Fruit fly (Drosophila melanogaster) whole organism, embryonic: ENCODE measurements around the gene CG5381.

ENCODE experiments used
- CG1024 ChIP-seq: fragments of 200-800 bp; sonication (Bioruptor generic); IDR thresholded peaks from 2 replicates; pipeline ENCODE4 v1.3.6; 2022; ENCODE audit warnings: missing biosample characterization, missing genetic modification characterization
- CG10267 ChIP-seq: fragments of 200-800 bp; sonication (Bioruptor generic); optimal IDR thresholded peaks from 2 replicates; lab custom pipeline; 2018; ENCODE audit warnings: missing biosample characterization, mild to moderate bottlenecking, missing genetic modification characterization, moderate library complexity
- CG10431 ChIP-seq: fragments of 200-800 bp; sonication (Bioruptor generic); optimal IDR thresholded peaks from 3 replicates; lab custom pipeline; 2018; ENCODE audit warnings: missing biosample characterization, mild to moderate bottlenecking, missing genetic modification characterization
- CG14441 ChIP-seq: fragments of 200-800 bp; sonication (Bioruptor generic); IDR thresholded peaks from 2 replicates; pipeline ENCODE4 v1.3.6; 2022; ENCODE audit warnings: missing biosample characterization, missing genetic modification characterization
- CG1603 ChIP-seq: fragments of 200-800 bp; sonication (Bioruptor generic); optimal IDR thresholded peaks from 2 replicates; lab custom pipeline; 2019; ENCODE audit warnings: missing biosample characterization, mild to moderate bottlenecking, missing genetic modification characterization, moderate library complexity
- CG17361 ChIP-seq: fragments of 200-800 bp; sonication (Bioruptor generic); IDR thresholded peaks from 3 replicates; pipeline ENCODE4 v1.3.6; 2022; ENCODE audit warnings: missing biosample characterization, missing genetic modification characterization
- CG2116 ChIP-seq: fragments of 200-800 bp; sonication (Bioruptor generic); optimal IDR thresholded peaks from 3 replicates; lab custom pipeline; 2018; ENCODE audit warnings: missing biosample characterization, mild to moderate bottlenecking, missing genetic modification characterization
- CG2120 ChIP-seq: fragments of 200-800 bp; sonication (Bioruptor generic); optimal IDR thresholded peaks from 3 replicates; lab custom pipeline; 2016; ENCODE audit warnings: missing biosample characterization, missing genetic modification characterization
- CG2129 ChIP-seq: fragments of 200-800 bp; sonication (Bioruptor generic); IDR thresholded peaks from 2 replicates; pipeline ENCODE4 v1.3.6; 2022; ENCODE audit warnings: missing biosample characterization, missing genetic modification characterization; ENCODE audit not compliant: partially characterized antibody
- CG2678 ChIP-seq: fragments of 200-800 bp; sonication (Bioruptor generic); optimal IDR thresholded peaks from 3 replicates; lab custom pipeline; 2019; ENCODE audit warnings: missing biosample characterization, mild to moderate bottlenecking, missing genetic modification characterization, moderate library complexity
- CG2712 ChIP-seq: fragments of 200-800 bp; optimal IDR thresholded peaks from 3 replicates; lab custom pipeline; 2019; ENCODE audit warnings: missing biosample characterization, mild to moderate bottlenecking, missing genetic modification characterization, moderate library complexity
- CG30020 ChIP-seq: fragments of 200-800 bp; optimal IDR thresholded peaks from 2 replicates; lab custom pipeline; 2019; ENCODE audit warnings: missing biosample characterization, mild to moderate bottlenecking, missing genetic modification characterization, moderate library complexity
- CG32532 ChIP-seq: fragments of 200-800 bp; sonication (Bioruptor generic); IDR thresholded peaks from 2 replicates; pipeline ENCODE4 v1.3.6; 2022; ENCODE audit warnings: missing biosample characterization, missing genetic modification characterization
- CG32767 ChIP-seq: fragments of 200-800 bp; sonication (Bioruptor generic); IDR thresholded peaks from 2 replicates; pipeline ENCODE4 v1.3.6; 2022; ENCODE audit warnings: missing biosample characterization, missing genetic modification characterization
- CG34224 ChIP-seq: fragments of 200-800 bp; sonication (Bioruptor generic); IDR thresholded peaks from 3 replicates; pipeline ENCODE4 v1.3.6; 2022; ENCODE audit warnings: missing biosample characterization, missing genetic modification characterization; ENCODE audit not compliant: partially characterized antibody
- CG34376 ChIP-seq: fragments of 200-800 bp; sonication (Bioruptor generic); optimal IDR thresholded peaks from 2 replicates; lab custom pipeline; 2018; ENCODE audit warnings: missing biosample characterization, mild to moderate bottlenecking, missing genetic modification characterization
- CG42726 ChIP-seq: fragments of 200-800 bp; sonication (Bioruptor generic); IDR thresholded peaks from 2 replicates; pipeline ENCODE4 v1.3.6; 2022; ENCODE audit warnings: missing biosample characterization, missing genetic modification characterization; ENCODE audit not compliant: partially characterized antibody
- CG6791 ChIP-seq: fragments of 200-800 bp; sonication (Bioruptor generic); IDR thresholded peaks from 3 replicates; pipeline ENCODE4 v1.3.6; 2022; ENCODE audit warnings: missing biosample characterization, missing genetic modification characterization; ENCODE audit not compliant: partially characterized antibody
- CG7372 ChIP-seq: fragments of 200-800 bp; sonication (Bioruptor generic); IDR thresholded peaks from 2 replicates; pipeline ENCODE4 v1.3.6; 2022; ENCODE audit warnings: missing biosample characterization, missing genetic modification characterization
- CG7963 ChIP-seq: fragments of 200-800 bp; sonication (Bioruptor generic); IDR thresholded peaks from 3 replicates; pipeline ENCODE4 v1.3.6; 2022; ENCODE audit warnings: missing biosample characterization, missing genetic modification characterization; ENCODE audit not compliant: partially characterized antibody
- CG8478 ChIP-seq: fragments of >200 bp; optimal IDR thresholded peaks from 2 replicates; lab custom pipeline; 2018
- CG9609 ChIP-seq: fragments of 200-800 bp; sonication (Bioruptor generic); optimal IDR thresholded peaks from 3 replicates; lab custom pipeline; 2016; ENCODE audit warnings: missing biosample characterization, missing genetic modification characterization
- CG9727 ChIP-seq: fragments of 200-800 bp; sonication (Bioruptor generic); optimal IDR thresholded peaks from 3 replicates; lab custom pipeline; 2017; ENCODE audit warnings: missing biosample characterization, mild to moderate bottlenecking, missing genetic modification characterization
- D19A ChIP-seq: fragments of 200-800 bp; optimal IDR thresholded peaks from 3 replicates; lab custom pipeline; 2019; ENCODE audit warnings: missing biosample characterization, mild to moderate bottlenecking, missing genetic modification characterization, moderate library complexity
- Elba2 ChIP-seq: fragments of 200-800 bp; sonication (Bioruptor generic); optimal IDR thresholded peaks from 3 replicates; lab custom pipeline; 2016; ENCODE audit warnings: missing biosample characterization, missing genetic modification characterization
- GATAe ChIP-seq: fragments of 200-800 bp; sonication (Bioruptor generic); conservative IDR thresholded peaks from 2 replicates; pipeline ENCODE4 v1.3.6; 2022; ENCODE audit warnings: missing biosample characterization, missing genetic modification characterization
- H15 ChIP-seq: fragments of 200-800 bp; sonication (Bioruptor generic); IDR thresholded peaks from 3 replicates; pipeline ENCODE4 v1.3.6; 2022; ENCODE audit warnings: missing biosample characterization, missing genetic modification characterization
- HmgZ ChIP-seq: fragments of 200-800 bp; sonication (Bioruptor generic); optimal IDR thresholded peaks from 2 replicates; lab custom pipeline; 2018; ENCODE audit warnings: missing biosample characterization, mild to moderate bottlenecking, missing genetic modification characterization
- MESR4 ChIP-seq: fragments of 200-800 bp; sonication (Bioruptor generic); optimal IDR thresholded peaks from 2 replicates; lab custom pipeline; 2018; ENCODE audit warnings: missing biosample characterization, mild to moderate bottlenecking, missing genetic modification characterization, moderate library complexity
- Max ChIP-seq: fragments of 200-800 bp; sonication (Bioruptor generic); optimal IDR thresholded peaks from 2 replicates; lab custom pipeline; 2016; ENCODE audit warnings: missing biosample characterization, mild to moderate bottlenecking, missing genetic modification characterization
- abd-A ChIP-seq: fragments of 200-800 bp; sonication (Bioruptor generic); optimal IDR thresholded peaks from 3 replicates; lab custom pipeline; 2019; ENCODE audit warnings: missing biosample characterization, mild to moderate bottlenecking, missing genetic modification characterization, moderate library complexity
- amos ChIP-seq: fragments of 200-800 bp; sonication (Bioruptor generic); IDR thresholded peaks from 2 replicates; pipeline ENCODE4 v1.3.6; 2022; ENCODE audit warnings: missing biosample characterization, missing genetic modification characterization; ENCODE audit not compliant: partially characterized antibody
- aop ChIP-seq: fragments of 200-800 bp; sonication (Bioruptor generic); IDR thresholded peaks from 2 replicates; pipeline ENCODE4 v1.3.6; 2022; ENCODE audit warnings: missing biosample characterization, missing genetic modification characterization
- ato ChIP-seq: fragments of 200-800 bp; sonication (Bioruptor generic); IDR thresholded peaks from 2 replicates; pipeline ENCODE4 v1.3.6; 2022; ENCODE audit warnings: missing biosample characterization, missing genetic modification characterization; ENCODE audit not compliant: partially characterized antibody
- bbx ChIP-seq: fragments of 200-800 bp; sonication (Bioruptor generic); IDR thresholded peaks from 2 replicates; pipeline ENCODE4 v1.3.6; 2022; ENCODE audit warnings: missing biosample characterization, missing genetic modification characterization; ENCODE audit not compliant: partially characterized antibody
- crp ChIP-seq, 2 experiments: fragments of 200-800 bp; sonication (Bioruptor generic); optimal IDR thresholded peaks; 2 replicates in 1 of 2; 3 replicates in 1 of 2; lab custom pipeline; 2017; ENCODE audit warnings: missing biosample characterization in 2 of 2, missing genetic modification characterization in 2 of 2, mild to moderate bottlenecking in 1 of 2, moderate library complexity in 1 of 2
- dpn ChIP-seq, 2 experiments: fragments of 200-800 bp; sonication (Bioruptor generic); optimal IDR thresholded peaks; 3 replicates each; lab custom pipeline; 2016; ENCODE audit warnings: missing biosample characterization in 2 of 2, missing genetic modification characterization in 2 of 2
- grn ChIP-seq: fragments of 200-800 bp; sonication (Bioruptor generic); optimal IDR thresholded peaks from 3 replicates; lab custom pipeline; 2017; ENCODE audit warnings: missing biosample characterization, missing genetic modification characterization
- hbn ChIP-seq: fragments of 200-800 bp; sonication (Bioruptor generic); IDR thresholded peaks from 2 replicates; pipeline ENCODE4 v1.3.6; 2022; ENCODE audit warnings: missing biosample characterization, missing genetic modification characterization; ENCODE audit not compliant: partially characterized antibody
- her ChIP-seq: fragments of 200-800 bp; sonication (Bioruptor generic); optimal IDR thresholded peaks from 2 replicates; lab custom pipeline; 2016; ENCODE audit warnings: missing biosample characterization, missing genetic modification characterization
- inv ChIP-seq: fragments of 200-800 bp; sonication (Bioruptor generic); IDR thresholded peaks from 2 replicates; pipeline ENCODE4 v1.3.6; 2022; ENCODE audit warnings: missing biosample characterization, missing genetic modification characterization; ENCODE audit not compliant: partially characterized antibody
- kay ChIP-seq: fragments of 200-800 bp; sonication (Bioruptor generic); optimal IDR thresholded peaks from 2 replicates; lab custom pipeline; 2016; ENCODE audit warnings: missing biosample characterization, missing genetic modification characterization
- lab ChIP-seq: fragments of 200-800 bp; sonication (Bioruptor generic); optimal IDR thresholded peaks from 3 replicates; lab custom pipeline; 2017; ENCODE audit warnings: missing biosample characterization, missing genetic modification characterization, mild to moderate bottlenecking, moderate library complexity, missing genetic modification reagents
- lilli ChIP-seq: fragments of 200-800 bp; sonication (Bioruptor generic); optimal IDR thresholded peaks from 3 replicates; lab custom pipeline; 2016; ENCODE audit warnings: missing biosample characterization, missing genetic modification characterization
- lola ChIP-seq, 3 experiments: fragments of >200 bp in 2 of 3; fragments of 200-800 bp in 1 of 3; sonication (Bioruptor generic) in 1 of 3; optimal IDR thresholded peaks; 2 replicates each; lab custom pipeline; 2017 to 2019; ENCODE audit warnings: missing biosample characterization in 3 of 3, missing genetic modification characterization in 3 of 3, mild to moderate bottlenecking in 1 of 3, moderate library complexity in 1 of 3
- phol ChIP-seq: fragments of 200-800 bp; sonication (Bioruptor generic); optimal IDR thresholded peaks from 3 replicates; lab custom pipeline; 2018; ENCODE audit warnings: missing biosample characterization, mild to moderate bottlenecking, missing genetic modification characterization, moderate library complexity
- sc ChIP-seq, 3 experiments: fragments of >200 bp in 2 of 3; fragments of 200-800 bp in 1 of 3; sonication (Bioruptor generic) in 1 of 3; optimal IDR thresholded peaks; 2 replicates in 2 of 3; 3 replicates in 1 of 3; lab custom pipeline; 2017; ENCODE audit warnings: mild to moderate bottlenecking in 1 of 3, missing biosample characterization in 1 of 3, missing genetic modification characterization in 1 of 3, missing genetic modification reagents in 1 of 3
- tll ChIP-seq, 2 experiments: fragments of 200-800 bp in 1 of 2; fragments of >200 bp in 1 of 2; sonication (Bioruptor generic) in 1 of 2; optimal IDR thresholded peaks; 2 replicates each; lab custom pipeline; 2017 to 2019; ENCODE audit warnings: missing biosample characterization in 2 of 2, missing genetic modification characterization in 2 of 2, mild to moderate bottlenecking in 1 of 2, moderate library complexity in 1 of 2

The CG5381 gene

dm6 chr2L:10342471-10342870 lies 19.6 kb upstream of the CG5381 start, which contains the start of gene Sps2 (continued):
- TF ChIP-seq H15 (GFP tag; lab: Robert Waterston, UW) (no peak), CG30020 (tag; lab: Kevin White, UChicago) (peak; percentile 85), lilli (peak; percentile 18), CG2712 (peak; percentile 45), aop (GFP tag; lab: Robert Waterston, UW) (no peak), tll (GFP tag; optimal IDR thresholded peaks at IDR 0.05; lab: Kevin White, UChicago) (peak in 1 of 2 experiments; percentile 44), crp (GFP tag; optimal IDR thresholded peaks at IDR 0.05; lab: Kevin White, UChicago) (peak; percentile 82 to 96), kay (no peak), grn (GFP tag; lab: Kevin White, UChicago) (peak; percentile 94), CG7963 (GFP tag; lab: Robert Waterston, UW) (peak; percentile 52; the same call in 1 of the 3 replicates), amos (GFP tag; lab: Robert Waterston, UW) (peak; percentile 80; the same call in 1 of the 2 replicates), CG10267 (tag; lab: Kevin White, UChicago) (peak; percentile 19), GATAe (GFP tag; lab: Robert Waterston, UW) (peak; percentile 27; the same call in 1 of the 2 replicates), CG8478 (lab: Kevin White, UChicago) (no peak), CG10431 (GFP tag; lab: Kevin White, UChicago) (no peak), bbx (GFP tag; lab: Robert Waterston, UW) (peak; percentile 78), CG1024 (GFP tag; lab: Robert Waterston, UW) (no peak), her (GFP tag; lab: Kevin White, UChicago) (no peak), CG9609 (GFP tag; lab: Kevin White, UChicago) (no peak), CG34224 (GFP tag; lab: Robert Waterston, UW) (peak; percentile 80), CG7372 (GFP tag; lab: Robert Waterston, UW) (no peak), abd-A (tag; lab: Kevin White, UChicago) (no peak), CG9727 (GFP tag; lab: Kevin White, UChicago) (peak; percentile 33), CG2129 (GFP tag; lab: Robert Waterston, UW) (peak; percentile 70), CG32767 (no peak), CG2116 (GFP tag; lab: Kevin White, UChicago) (peak; percentile 24), lab (GFP tag; lab: Kevin White, UChicago) (no peak), CG6791 (GFP tag; lab: Robert Waterston, UW) (peak; percentile 83), sc (optimal IDR thresholded peaks at IDR 0.05; lab: Kevin White, UChicago) (no peak), sc (GFP tag; optimal IDR thresholded peaks at IDR 0.05; lab: Kevin White, UChicago) (no peak), dpn (GFP tag; optimal IDR thresholded peaks at IDR 0.05; lab: Kevin White, UChicago) (peak in 1 of 2 experiments; percentile 6), inv (GFP tag; lab: Robert Waterston, UW) (peak; percentile 63), Elba2 (peak; percentile 23), CG17361 (GFP tag; lab: Robert Waterston, UW) (0 out of 3 replicates have a peak, but pooled peaks have one; percentile 15), hbn (GFP tag; lab: Robert Waterston, UW) (peak; percentile 68; the same call in 1 of the 2 replicates), phol (tag; lab: Kevin White, UChicago) (peak; percentile 42), CG32532 (peak; percentile 37; the same call in 1 of the 2 replicates), CG1603 (tag; lab: Kevin White, UChicago) (peak; percentile 35), CG2120 (GFP tag; lab: Kevin White, UChicago) (peak; percentile 18), CG42726 (GFP tag; lab: Robert Waterston, UW) (peak; percentile 20; the same call in 1 of the 2 replicates), lola (GFP tag; optimal IDR thresholded peaks at IDR 0.05; lab: Kevin White, UChicago) (no peak), MESR4 (GFP tag; lab: Kevin White, UChicago) (peak; percentile 10), CG2678 (no peak), ato (GFP tag; lab: Robert Waterston, UW) (peak; percentile 51; the same call in 1 of the 2 replicates), HmgZ (tag; lab: Kevin White, UChicago) (peak; percentile 23), D19A (tag; lab: Kevin White, UChicago) (peak; percentile 16), Max (GFP tag; lab: Kevin White, UChicago) (peak; percentile 3), CG14441 (GFP tag; lab: Robert Waterston, UW) (peak; percentile 37; the same call in 1 of the 2 replicates), CG34376 (peak; percentile 52)
